Worm (Caenorhabditis elegans) whole organism, young adult: ENCODE data around the gene egg-3.
"Not testable (repeated sequence)": the region's sequence is repeated elsewhere in the genome, so short reads cannot be mapped to it uniquely, and the experiment has no call there.

ENCODE experiments used
- C17E4.6 ChIP-seq: fragments of 200-800 bp; sonication (Bioruptor generic); IDR thresholded peaks from 2 replicates; pipeline ENCODE4 v1.3.6; 2022; ENCODE audit warnings: missing genetic modification reagents, missing genetic modification characterization, missing compliant biosample characterization
- F10E7.11 ChIP-seq: sonication (generic microtip); optimal IDR thresholded peaks from 2 replicates; lab custom pipeline; 2017; ENCODE audit warnings: mild to moderate bottlenecking, missing genetic modification characterization, moderate library complexity, missing compliant biosample characterization
- F23B12.7 ChIP-seq: sonication (generic microtip); optimal IDR thresholded peaks from 2 replicates; lab custom pipeline; 2017; ENCODE audit warnings: missing genetic modification characterization, mild to moderate bottlenecking, missing compliant biosample characterization, antibody characterized with exemption, moderate library complexity; ENCODE audit not compliant: insufficient read depth
- F52B5.7 ChIP-seq: sonication (generic microtip); optimal IDR thresholded peaks from 2 replicates; lab custom pipeline; 2016; ENCODE audit warnings: mild to moderate bottlenecking, missing genetic modification characterization, missing compliant biosample characterization
- Y79H2A.3 ChIP-seq: fragments of 200-800 bp; sonication (Bioruptor generic); conservative IDR thresholded peaks from 2 replicates; pipeline ENCODE4 v1.3.6; 2022; ENCODE audit warnings: missing genetic modification reagents, missing genetic modification characterization, missing compliant biosample characterization
- akir-1 ChIP-seq: fragments of 200-800 bp; sonication (Bioruptor generic); optimal IDR thresholded peaks from 2 replicates; lab custom pipeline; 2018; ENCODE audit warnings: mild to moderate bottlenecking, missing genetic modification characterization, moderate library complexity, missing compliant biosample characterization
- atf-7 ChIP-seq: sonication (generic microtip); optimal IDR thresholded peaks from 2 replicates; lab custom pipeline; 2017; ENCODE audit warnings: mild to moderate bottlenecking, missing genetic modification characterization, missing compliant biosample characterization
- bed-1 ChIP-seq: fragments of 200-800 bp; sonication (Bioruptor generic); IDR thresholded peaks from 2 replicates; pipeline ENCODE4 v1.3.6; 2022; ENCODE audit warnings: missing genetic modification reagents, missing genetic modification characterization, missing compliant biosample characterization
- cebp-1 ChIP-seq, 2 experiments: fragments of 200-800 bp in 1 of 2; sonication (Bioruptor generic) in 1 of 2; sonication (generic microtip) in 1 of 2; IDR thresholded peaks in 1 of 2; optimal IDR thresholded peaks in 1 of 2; 2 replicates each; pipeline versions ENCODE4 v1.3.6 to Lab custom; 2017 to 2022; ENCODE audit warnings: missing compliant biosample characterization in 2 of 2, missing genetic modification characterization in 2 of 2, mild to moderate bottlenecking in 1 of 2, missing genetic modification reagents in 1 of 2, moderate library complexity in 1 of 2
- ceh-40 ChIP-seq: fragments of 200-800 bp; sonication (Bioruptor generic); IDR thresholded peaks from 2 replicates; pipeline ENCODE4 v1.3.6; 2022; ENCODE audit warnings: missing genetic modification characterization, missing compliant biosample characterization
- chd-7 ChIP-seq: sonication (generic microtip); optimal IDR thresholded peaks from 2 replicates; lab custom pipeline; 2016; ENCODE audit warnings: mild to moderate bottlenecking, missing genetic modification characterization, moderate library complexity, missing compliant biosample characterization
- egrh-3 ChIP-seq: fragments of 200-800 bp; sonication (Bioruptor generic); IDR thresholded peaks from 2 replicates; pipeline ENCODE4 v1.3.6; 2022; ENCODE audit warnings: missing genetic modification reagents, missing genetic modification characterization, missing compliant biosample characterization
- ekl-4 ChIP-seq: fragments of 200-800 bp; sonication (Bioruptor generic); IDR thresholded peaks from 2 replicates; pipeline ENCODE4 v1.3.6; 2022; ENCODE audit warnings: missing genetic modification reagents, missing genetic modification characterization, missing compliant biosample characterization
- hmg-20 ChIP-seq: fragments of 200-800 bp; sonication (Bioruptor generic); IDR thresholded peaks from 2 replicates; pipeline ENCODE4 v1.3.6; 2022; ENCODE audit warnings: missing genetic modification reagents, missing genetic modification characterization, missing compliant biosample characterization
- hsf-1 ChIP-seq: fragments of 200-800 bp; sonication (Bioruptor generic); IDR thresholded peaks from 2 replicates; pipeline ENCODE4 v1.3.6; 2022; ENCODE audit warnings: missing genetic modification reagents, missing genetic modification characterization, missing compliant biosample characterization
- let-607 ChIP-seq, 2 experiments: fragments of 200-800 bp in 1 of 2; sonication (Bioruptor generic) in 1 of 2; sonication (generic microtip) in 1 of 2; optimal IDR thresholded peaks; 2 replicates each; lab custom pipeline; 2016 to 2018; ENCODE audit warnings: mild to moderate bottlenecking in 2 of 2, missing compliant biosample characterization in 2 of 2, missing genetic modification characterization in 2 of 2, moderate library complexity in 2 of 2, missing genotype in 1 of 2
- lin-54 ChIP-seq: fragments of 200-800 bp; sonication (Bioruptor generic); optimal IDR thresholded peaks from 2 replicates; lab custom pipeline; 2018; ENCODE audit warnings: mild to moderate bottlenecking, missing genetic modification characterization, missing compliant biosample characterization
- madf-10 ChIP-seq: sonication (generic microtip); optimal IDR thresholded peaks from 2 replicates; lab custom pipeline; 2016; ENCODE audit warnings: mild to moderate bottlenecking, missing genetic modification characterization, missing compliant biosample characterization
- madf-6 ChIP-seq: fragments of 200-800 bp; sonication (Bioruptor generic); IDR thresholded peaks from 2 replicates; pipeline ENCODE4 v1.3.6; 2022; ENCODE audit warnings: missing genetic modification reagents, missing genetic modification characterization, missing compliant biosample characterization
- mcd-1 ChIP-seq: fragments of 200-800 bp; sonication (Bioruptor generic); IDR thresholded peaks from 2 replicates; pipeline ENCODE4 v1.3.6; 2022; ENCODE audit warnings: missing genetic modification reagents, missing genetic modification characterization, missing compliant biosample characterization
- nfya-1 ChIP-seq: sonication (generic microtip); optimal IDR thresholded peaks from 2 replicates; lab custom pipeline; 2017; ENCODE audit warnings: antibody characterized with exemption, missing compliant biosample characterization, missing genetic modification characterization, borderline replicate concordance; ENCODE audit not compliant: insufficient read depth
- nfya-2 ChIP-seq: fragments of 200-800 bp; sonication (Bioruptor generic); IDR thresholded peaks from 2 replicates; pipeline ENCODE4 v1.3.6; 2022; ENCODE audit warnings: missing genetic modification reagents, missing genetic modification characterization, missing compliant biosample characterization
- nfyb-1 ChIP-seq: fragments of 200-800 bp; sonication (Bioruptor generic); IDR thresholded peaks from 2 replicates; pipeline ENCODE4 v1.3.6; 2022; ENCODE audit warnings: missing genetic modification reagents, missing genetic modification characterization, missing compliant biosample characterization
- nhr-80 ChIP-seq: sonication (generic microtip); optimal IDR thresholded peaks from 2 replicates; lab custom pipeline; 2016; ENCODE audit warnings: missing genetic modification characterization, missing compliant biosample characterization
- rec-8 ChIP-seq, 2 experiments: sonication (generic microtip); optimal IDR thresholded peaks; 2 replicates each; lab custom pipeline; 2016; ENCODE audit warnings: mild to moderate bottlenecking in 2 of 2, missing genetic modification characterization in 2 of 2, missing genetic modification reagents in 2 of 2, missing genotype in 2 of 2, missing biosample characterization in 1 of 2, missing compliant biosample characterization in 1 of 2, moderate library complexity in 1 of 2
- snpc-4 ChIP-seq, 5 experiments: fragments of 150-350 bp in 1 of 5; sonication (generic microtip) in 4 of 5; optimal IDR thresholded peaks; 2 replicates each; lab custom pipeline; 2014 to 2018; ENCODE audit warnings: missing genetic modification characterization in 5 of 5, missing biosample characterization in 3 of 5, antibody characterized with exemption in 2 of 5, mild to moderate bottlenecking in 2 of 5, missing compliant biosample characterization in 2 of 5, missing genotype in 2 of 5, moderate library complexity in 2 of 5, missing genetic modification reagents in 1 of 5
- tbp1 ChIP-seq: fragments of 200-800 bp; sonication (Bioruptor generic); optimal IDR thresholded peaks from 2 replicates; lab custom pipeline; 2018; ENCODE audit warnings: mild to moderate bottlenecking, missing genetic modification characterization, missing compliant biosample characterization
- zim-3 ChIP-seq: sonication (generic microtip); optimal IDR thresholded peaks from 2 replicates; lab custom pipeline; 2017; ENCODE audit warnings: mild to moderate bottlenecking, missing genetic modification characterization, moderate library complexity, missing compliant biosample characterization
- ztf-28 ChIP-seq: fragments of 200-800 bp; sonication (Bioruptor generic); IDR thresholded peaks from 2 replicates; pipeline ENCODE4 v1.3.6; 2022; ENCODE audit warnings: missing genetic modification reagents, missing genetic modification characterization, missing compliant biosample characterization

egg-3 gene

ce11 chrII:10925804-10926570, 41.7 kb upstream of the egg-3 start, which contains the start of gene metr-1 (continued):
- TF ChIP-seq mcd-1 (GFP tag; lab: Robert Waterston, UW) (peak; percentile 49; the same call in 1 of the 2 replicates), ekl-4 (peak; percentile 22; the same call in 1 of the 2 replicates), hmg-20 (peak; percentile 35; the same call in 1 of the 2 replicates), rec-8 (tag; optimal IDR thresholded peaks at IDR 0.05; lab: Kevin White, UChicago) (peak in 1 of 2 experiments; percentile 18), madf-6 (GFP tag; lab: Robert Waterston, UW) (peak; percentile 70), F10E7.11 (tag; lab: Kevin White, UChicago) (no peak), bed-1 (GFP tag; lab: Robert Waterston, UW) (no peak)

DNA sequence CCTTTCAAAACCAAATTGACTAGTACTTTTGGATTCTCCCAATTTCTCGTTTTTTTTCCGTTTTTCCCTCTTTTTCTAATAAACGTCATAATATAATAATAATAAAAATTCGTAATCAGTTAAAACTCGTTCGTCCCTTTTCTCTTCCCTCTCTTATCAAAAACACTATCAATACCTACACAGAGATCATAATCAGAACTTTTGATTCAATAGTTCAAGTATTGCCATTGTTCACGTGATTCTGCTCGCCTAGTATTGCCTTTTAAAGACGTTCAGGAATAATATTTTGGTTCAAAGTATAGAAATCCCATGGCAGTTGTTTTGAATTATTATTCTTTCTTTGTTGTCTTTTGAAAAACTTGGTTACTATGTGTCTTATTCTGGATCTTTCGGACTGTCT, 40.4 kb upstream of the egg-3 start:
- TF ChIP-seq chd-7 (tag; lab: Kevin White, UChicago) (no peak), C17E4.6 (no peak), snpc-4 (GFP tag; optimal IDR thresholded peaks at IDR 0.05; lab: Kevin White, UChicago) (no peak), snpc-4 (tag; optimal IDR thresholded peaks at IDR 0.05; lab: Kevin White, UChicago) (peak in 1 of 4 experiments; percentile 2), nfya-2 (GFP tag; lab: Robert Waterston, UW) (no peak), rec-8 (tag; optimal IDR thresholded peaks at IDR 0.05; lab: Kevin White, UChicago) (no peak), F52B5.7 (tag; lab: Kevin White, UChicago) (no peak), hmg-20 (no peak), nhr-80 (tag; lab: Kevin White, UChicago) (peak; percentile 83), Y79H2A.3 (no peak), madf-10 (peak; percentile 9), akir-1 (GFP tag; lab: Kevin White, UChicago) (no peak), F23B12.7 (tag; lab: Kevin White, UChicago) (peak; percentile 44), zim-3 (no peak), cebp-1 (GFP tag; IDR thresholded peaks at IDR 0.05; lab: Robert Waterston, UW) (no peak), cebp-1 (tag; optimal IDR thresholded peaks at IDR 0.05; lab: Kevin White, UChicago) (peak; percentile 14), hsf-1 (no peak), atf-7 (tag; lab: Kevin White, UChicago) (peak; percentile 50), egrh-3 (GFP tag; lab: Robert Waterston, UW) (no peak)
- TF ChIP-seq, all 124 proteins: peak for 6

DNA sequence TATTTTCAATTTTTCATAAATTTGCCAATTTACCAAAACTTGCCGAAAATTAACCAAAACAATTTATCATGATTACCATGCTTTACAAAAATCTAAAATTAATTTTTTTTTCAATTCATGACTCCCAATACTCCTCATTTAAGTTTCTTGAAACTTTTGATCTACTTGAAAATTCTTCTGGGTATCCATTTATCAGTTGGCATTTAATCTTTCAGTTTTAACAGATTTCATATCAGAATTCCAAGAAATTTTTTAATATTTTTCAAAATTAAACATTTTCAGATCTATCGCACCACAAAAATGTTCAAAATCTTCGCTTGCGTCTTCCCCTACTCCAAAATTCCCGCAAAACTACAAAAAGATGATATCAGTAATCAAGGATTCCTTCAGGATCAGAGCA, 39.7 kb upstream of the egg-3 start, which contains the start of gene Y19D2B.2:
Gene Y19D2B.2, plus strand, starts transcription at position 301 of the 400 bp plus-strand sequence.
- TF ChIP-seq tbp1 (no peak), egrh-3 (GFP tag; lab: Robert Waterston, UW) (no peak), nfya-1 (no peak)

ce11 chrII:10922874-10923273, 38.6 kb upstream of the egg-3 start, which contains the start of gene Y19D2B.1:
Gene Y19D2B.1 (minus strand): TSS chrII:10922974.
- not testable (repeated sequence) for TF ChIP-seq nfyb-1 (GFP tag; lab: Robert Waterston, UW); ztf-28; lin-54 (GFP tag; lab: Kevin White, UChicago)

DNA sequence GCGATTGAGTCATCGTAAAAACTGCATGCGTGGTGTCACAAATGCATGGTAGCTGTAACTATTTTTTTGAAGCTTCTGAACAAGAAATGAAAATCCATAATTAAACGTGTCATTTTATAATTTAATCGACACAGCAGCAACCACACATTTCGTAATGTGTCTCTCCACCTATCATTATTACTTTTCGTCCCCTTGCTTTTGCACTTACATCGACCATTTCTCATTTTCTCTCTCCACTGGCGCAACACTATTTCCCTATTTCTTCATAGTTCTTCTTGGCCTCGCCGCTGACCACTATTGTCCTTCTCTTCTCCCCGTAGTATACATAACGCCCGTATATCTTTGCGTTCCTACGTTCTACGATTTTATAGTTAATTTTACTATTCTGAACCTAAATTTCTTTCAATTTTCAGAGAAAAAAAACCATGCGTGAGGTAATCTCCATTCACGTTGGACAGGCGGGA, 34.1 kb upstream of the egg-3 start, which contains the start of gene tba-4:
Gene tba-4, plus strand, starts transcription at position 414 of the 464 bp plus-strand sequence.
- TF ChIP-seq ceh-40 (GFP tag; lab: Robert Waterston, UW): no peak
- peak; percentile 83 for TF ChIP-seq nhr-80 (tag; lab: Kevin White, UChicago)
- TF ChIP-seq cebp-1 (GFP tag; IDR thresholded peaks at IDR 0.05; lab: Robert Waterston, UW): peak; percentile 50; the same call in 1 of the 2 replicates
- TF ChIP-seq cebp-1 (tag; optimal IDR thresholded peaks at IDR 0.05; lab: Kevin White, UChicago): no peak
- TF ChIP-seq let-607 (tag; optimal IDR thresholded peaks at IDR 0.05; lab: Kevin White, UChicago): peak in 1 of 2 experiments; percentile 63
